Worm (Caenorhabditis elegans) whole organism, mixed stage, embryonic: ENCODE results near the gene lin-14.

Experiments used
- bed-3 ChIP-seq: fragments of 200-800 bp; sonication (Bioruptor generic); optimal IDR thresholded peaks from 3 replicates; lab custom pipeline; 2018; ENCODE audit warnings: mild to moderate bottlenecking, missing genetic modification characterization, moderate library complexity, missing compliant biosample characterization
- blmp-1 ChIP-seq: fragments of 150-350 bp; optimal IDR thresholded peaks from 2 replicates; lab custom pipeline; 2014; ENCODE audit warnings: missing biosample characterization, missing genetic modification characterization
- ceh-39 ChIP-seq: fragments of 150-350 bp; optimal IDR thresholded peaks from 2 replicates; lab custom pipeline; 2014; ENCODE audit warnings: missing biosample characterization, missing genetic modification characterization
- ces-1 ChIP-seq: fragments of 150-350 bp; optimal IDR thresholded peaks from 2 replicates; lab custom pipeline; 2014; ENCODE audit warnings: missing biosample characterization, missing genetic modification reagents, missing genetic modification characterization
- cnd-1 ChIP-seq: fragments of 200-800 bp; sonication (Bioruptor generic); optimal IDR thresholded peaks from 2 replicates; lab custom pipeline; 2018; ENCODE audit warnings: mild to moderate bottlenecking, missing genetic modification characterization, missing compliant biosample characterization
- drap-1 ChIP-seq: fragments of 200-800 bp; sonication (Bioruptor generic); optimal IDR thresholded peaks from 3 replicates; lab custom pipeline; 2018; ENCODE audit warnings: mild to moderate bottlenecking, missing genetic modification characterization, missing compliant biosample characterization
- flh-1 ChIP-seq: fragments of 200-800 bp; sonication (Bioruptor generic); optimal IDR thresholded peaks from 2 replicates; lab custom pipeline; 2018; ENCODE audit warnings: mild to moderate bottlenecking, missing genetic modification characterization, moderate library complexity, missing compliant biosample characterization
- ham-2 ChIP-seq: fragments of 200-800 bp; sonication (Bioruptor generic); optimal IDR thresholded peaks from 2 replicates; lab custom pipeline; 2018; ENCODE audit warnings: mild to moderate bottlenecking, missing genetic modification characterization, missing compliant biosample characterization
- hlh-1 ChIP-seq: fragments of 150-350 bp; optimal IDR thresholded peaks from 2 replicates; lab custom pipeline; 2014; ENCODE audit warnings: missing biosample characterization, missing genetic modification reagents, missing genetic modification characterization
- lin-13 ChIP-seq: fragments of 150-350 bp; optimal IDR thresholded peaks from 2 replicates; lab custom pipeline; 2014; ENCODE audit warnings: missing biosample characterization, missing genetic modification characterization
- lin-32 ChIP-seq: fragments of 200-800 bp; sonication (Bioruptor generic); optimal IDR thresholded peaks from 2 replicates; lab custom pipeline; 2018; ENCODE audit warnings: mild to moderate bottlenecking, missing genetic modification characterization, missing compliant biosample characterization
- lsy-2 ChIP-seq: fragments of 150-350 bp; optimal IDR thresholded peaks from 2 replicates; lab custom pipeline; 2014; ENCODE audit warnings: missing biosample characterization, missing genetic modification characterization
- mab-5 ChIP-seq: fragments of 150-350 bp; optimal IDR thresholded peaks from 2 replicates; lab custom pipeline; 2014; ENCODE audit warnings: missing biosample characterization, missing genetic modification characterization
- mep-1 ChIP-seq: fragments of 150-350 bp; optimal IDR thresholded peaks from 2 replicates; lab custom pipeline; 2017; ENCODE audit warnings: missing biosample characterization, missing genetic modification reagents, missing genetic modification characterization, inconsistent platforms
- mls-2 ChIP-seq: sonication (generic microtip); optimal IDR thresholded peaks from 2 replicates; lab custom pipeline; 2016; ENCODE audit warnings: mild to moderate bottlenecking, missing genetic modification characterization, moderate library complexity, missing compliant biosample characterization
- nhr-12 ChIP-seq: fragments of 150-350 bp; optimal IDR thresholded peaks from 2 replicates; lab custom pipeline; 2014; ENCODE audit warnings: missing biosample characterization, missing genetic modification characterization
- nhr-2 ChIP-seq: fragments of 150-350 bp; optimal IDR thresholded peaks from 2 replicates; lab custom pipeline; 2014; ENCODE audit warnings: missing biosample characterization, missing genetic modification characterization
- nhr-237 ChIP-seq: fragments of 150-350 bp; optimal IDR thresholded peaks from 2 replicates; lab custom pipeline; 2014; ENCODE audit warnings: missing biosample characterization, missing genetic modification characterization
- nhr-28 ChIP-seq: fragments of 150-350 bp; optimal IDR thresholded peaks from 2 replicates; lab custom pipeline; 2014; ENCODE audit warnings: missing biosample characterization, missing genetic modification characterization
- nhr-76 ChIP-seq: sonication (generic microtip); optimal IDR thresholded peaks from 2 replicates; lab custom pipeline; 2017; ENCODE audit warnings: missing biosample characterization, missing genetic modification characterization
- pha-4 ChIP-seq: fragments of 150-350 bp; optimal IDR thresholded peaks from 2 replicates; lab custom pipeline; 2018; ENCODE audit warnings: missing biosample characterization, missing genetic modification reagents, missing genetic modification characterization
- sem-2 ChIP-seq: fragments of 200-800 bp; sonication (Bioruptor generic); optimal IDR thresholded peaks from 2 replicates; lab custom pipeline; 2018; ENCODE audit warnings: mild to moderate bottlenecking, missing genetic modification characterization, missing compliant biosample characterization
- snpc-4 ChIP-seq: fragments of 150-350 bp; optimal IDR thresholded peaks from 2 replicates; lab custom pipeline; 2014; ENCODE audit warnings: missing biosample characterization, missing genetic modification characterization
- sptf-1 ChIP-seq: sonication (generic microtip); optimal IDR thresholded peaks from 2 replicates; lab custom pipeline; 2017; ENCODE audit warnings: mild to moderate bottlenecking, missing genetic modification characterization, moderate library complexity, missing compliant biosample characterization
- tbx-8 ChIP-seq: fragments of 200-800 bp; sonication (Bioruptor generic); optimal IDR thresholded peaks from 2 replicates; lab custom pipeline; 2018; ENCODE audit warnings: mild to moderate bottlenecking, missing genetic modification characterization, moderate library complexity, missing compliant biosample characterization
- unc-120 ChIP-seq: sonication (generic microtip); optimal IDR thresholded peaks from 2 replicates; lab custom pipeline; 2017; ENCODE audit warnings: missing genetic modification characterization, missing compliant biosample characterization; ENCODE audit not compliant: poor library complexity, severe bottlenecking
- unc-39 ChIP-seq: fragments of 150-350 bp; optimal IDR thresholded peaks from 2 replicates; lab custom pipeline; 2014; ENCODE audit warnings: missing biosample characterization, missing genetic modification characterization
- unc-62 ChIP-seq: fragments of 150-350 bp; optimal IDR thresholded peaks from 2 replicates; lab custom pipeline; 2014; ENCODE audit warnings: missing biosample characterization, missing genetic modification reagents, missing genetic modification characterization
- zip-8 ChIP-seq: fragments of 150-350 bp; optimal IDR thresholded peaks from 2 replicates; lab custom pipeline; 2014; ENCODE audit warnings: missing biosample characterization, missing genetic modification characterization
- ztf-11 ChIP-seq: fragments of 150-350 bp; optimal IDR thresholded peaks from 2 replicates; lab custom pipeline; 2014; ENCODE audit warnings: missing biosample characterization, missing genetic modification characterization

The lin-14 gene

DNA sequence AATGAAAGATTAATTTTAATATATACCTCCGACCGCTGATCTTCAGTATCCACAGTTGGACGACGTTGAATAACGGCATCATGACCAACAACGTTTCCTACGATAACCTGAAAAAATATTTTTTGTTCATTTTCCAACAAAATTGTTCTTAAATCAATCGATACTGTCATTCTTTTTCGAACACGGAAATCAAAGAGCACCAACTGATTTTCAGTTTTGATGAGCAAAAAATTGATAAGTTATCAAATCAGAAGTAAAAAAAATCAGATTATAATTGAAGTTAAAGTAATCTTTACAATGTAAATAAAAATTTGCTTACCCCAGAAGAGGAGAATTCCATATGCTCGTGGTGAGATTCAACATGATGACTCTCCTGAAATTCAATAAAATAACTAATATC is 53.1 kb downstream of the lin-14 start:
- no peak for TF ChIP-seq ztf-11 (tag; lab: Kevin White, UChicago)
- TF ChIP-seq nhr-2 (tag; lab: Kevin White, UChicago) = no peak

DNA sequence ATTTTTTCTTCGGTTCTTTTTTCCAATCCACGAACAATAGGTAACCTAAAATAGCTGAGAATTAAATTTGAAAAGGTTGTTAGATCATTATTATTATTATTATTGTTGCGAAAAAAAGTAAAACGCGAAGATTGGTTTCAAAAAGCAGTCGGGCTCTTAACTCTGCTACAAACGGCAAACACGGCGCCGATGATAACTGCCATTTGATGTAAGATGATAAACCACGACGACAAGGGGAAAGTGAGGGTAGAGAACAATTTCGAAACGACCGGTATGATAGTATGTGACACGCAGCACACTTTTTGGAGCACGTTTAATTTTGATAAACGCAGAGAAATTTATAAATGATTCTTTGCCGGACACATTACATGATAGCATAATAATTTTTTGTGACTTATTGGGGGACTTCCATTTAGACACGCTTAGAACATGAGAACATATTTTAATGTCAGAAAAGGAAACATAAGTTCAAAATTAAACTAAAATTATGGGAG is 53.7 kb downstream of the lin-14 start, which contains the start of gene hpo-34:
Gene hpo-34 (minus strand): TSS at position 51 of the 494 bp plus-strand sequence.
- TF ChIP-seq snpc-4 (tag; lab: Kevin White, UChicago) (no peak), nhr-28 (no peak), sptf-1 (no peak), blmp-1 (no peak), nhr-76 (no peak)

DNA sequence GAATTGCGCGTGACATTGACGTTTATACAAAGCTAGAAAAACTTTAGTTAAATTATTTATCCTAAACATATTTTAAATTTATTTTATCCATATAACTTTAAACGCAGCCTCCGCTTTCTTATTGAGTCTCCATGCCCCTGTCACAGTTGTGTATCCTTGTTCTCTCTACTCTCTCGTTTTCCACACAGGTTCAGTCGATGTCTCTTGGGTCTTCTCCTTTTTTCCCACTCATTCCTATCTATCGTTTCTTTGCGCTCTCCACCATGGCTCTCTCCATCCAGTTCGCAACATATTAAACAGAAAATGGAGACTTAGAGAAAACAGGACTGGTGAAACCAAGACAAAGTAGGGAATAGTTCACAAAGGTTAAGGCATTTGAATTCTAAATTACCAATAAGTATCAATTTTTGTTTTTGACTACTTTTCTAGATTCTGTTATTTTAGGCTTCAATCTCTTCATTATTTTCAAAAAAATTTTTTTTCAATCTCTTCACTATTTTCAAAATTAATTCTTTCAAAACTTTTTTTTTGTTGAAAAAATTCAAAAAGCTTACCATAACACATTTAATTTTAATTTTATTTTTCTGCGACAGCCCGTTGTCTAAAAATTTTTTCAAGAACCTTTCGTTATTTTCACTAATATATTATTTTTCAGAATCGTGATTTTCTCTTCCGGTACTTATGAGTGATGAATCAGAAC is 56.8 kb downstream of the lin-14 start, which contains the start of gene sdc-2:
Gene sdc-2 (plus strand): TSS at position 650 of the 700 bp plus-strand sequence.
- peak; percentile 75 for TF ChIP-seq hlh-1 (tag; lab: Kevin White, UChicago)
- TF ChIP-seq cnd-1 (tag; lab: Kevin White, UChicago) = peak; percentile 26
- peak; percentile 70 for TF ChIP-seq mep-1 (tag; lab: Kevin White, UChicago)
- TF ChIP-seq snpc-4 (tag; lab: Kevin White, UChicago) = no peak
- peak; percentile 43 for TF ChIP-seq unc-62
- TF ChIP-seq mls-2 (tag; lab: Kevin White, UChicago) = no peak
- peak; percentile 61 for TF ChIP-seq nhr-237
- TF ChIP-seq drap-1 (GFP tag; lab: Kevin White, UChicago) = peak; percentile 14
- TF ChIP-seq ztf-11 (tag; lab: Kevin White, UChicago) = no peak
- peak; percentile 82 for TF ChIP-seq unc-120 (tag; lab: Kevin White, UChicago)
- no peak for TF ChIP-seq ham-2
- no peak for TF ChIP-seq lsy-2
- peak; percentile 52 for TF ChIP-seq pha-4 (tag; lab: Kevin White, UChicago)

DNA sequence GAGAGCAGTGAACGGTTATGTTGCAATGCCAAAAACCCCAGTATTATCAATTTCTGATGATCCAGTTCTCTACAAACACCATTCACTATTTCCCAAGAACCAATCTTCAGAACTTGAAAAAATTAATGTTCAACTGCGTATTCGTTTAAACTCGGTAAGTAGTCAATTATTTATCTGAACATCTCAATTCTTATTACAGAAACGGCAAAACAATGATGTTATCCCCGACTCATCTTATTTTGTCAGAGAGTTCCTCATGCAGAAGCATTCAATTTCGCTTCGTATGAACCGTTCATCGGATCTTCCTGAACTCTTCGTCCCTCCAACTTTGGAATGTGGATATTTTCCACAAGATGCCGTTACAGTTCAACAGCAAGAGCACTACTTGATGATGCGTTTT is 58.3 kb downstream of the lin-14 start:
- TF ChIP-seq nhr-12 (tag; lab: Kevin White, UChicago) = no peak
- no peak for TF ChIP-seq mab-5 (tag; lab: Kevin White, UChicago)
- no peak for TF ChIP-seq pha-4 (tag; lab: Kevin White, UChicago)
- no peak for TF ChIP-seq hlh-1 (tag; lab: Kevin White, UChicago)
- TF ChIP-seq sem-2 = no peak

DNA sequence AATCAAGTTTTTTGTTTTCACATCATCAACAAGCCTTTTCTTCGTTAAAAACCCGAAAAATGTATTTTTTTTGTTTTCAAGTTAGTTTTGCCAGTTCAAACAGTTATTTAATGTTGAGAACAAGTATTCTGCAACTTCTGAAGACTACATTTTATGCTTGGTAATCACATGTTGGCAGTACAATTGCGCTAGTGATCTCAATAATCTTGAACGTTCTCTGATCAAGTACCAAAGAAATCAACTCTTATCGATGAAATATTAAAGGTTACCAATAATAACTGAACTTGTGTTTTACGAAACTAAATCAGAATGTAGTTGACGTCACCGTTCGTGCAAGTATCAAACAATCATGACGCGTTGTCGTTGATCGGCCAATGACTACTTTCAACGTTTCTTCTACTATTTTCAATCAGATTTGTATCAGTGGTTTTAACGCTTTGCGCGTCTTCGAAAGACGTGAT is 68.2 kb downstream of the lin-14 start, which contains the start of gene C35C5.8:
Gene C35C5.8 (plus strand): TSS at position 51 of the 461 bp plus-strand sequence.
- TF ChIP-seq sem-2 (no peak), ces-1 (GFP tag; lab: Kevin White, UChicago) (no peak), unc-62 (no peak), ceh-39 (tag; lab: Kevin White, UChicago) (no peak), lin-32 (GFP tag; lab: Kevin White, UChicago) (no peak), nhr-76 (no peak), mls-2 (tag; lab: Kevin White, UChicago) (no peak), pha-4 (tag; lab: Kevin White, UChicago) (no peak), bed-3 (GFP tag; lab: Kevin White, UChicago) (no peak), lin-13 (tag; lab: Kevin White, UChicago) (no peak), flh-1 (GFP tag; lab: Kevin White, UChicago) (no peak), tbx-8 (GFP tag; lab: Kevin White, UChicago) (no peak), nhr-28 (no peak), unc-39 (no peak), unc-120 (tag; lab: Kevin White, UChicago) (no peak), nhr-237 (no peak), lsy-2 (no peak), snpc-4 (tag; lab: Kevin White, UChicago) (no peak), mab-5 (tag; lab: Kevin White, UChicago) (no peak), zip-8 (tag; lab: Kevin White, UChicago) (no peak)
